Fruit fly (Drosophila melanogaster) whole organism, embryonic: Measurements from ENCODE around the gene Gnf1.

ENCODE experiments used
- CG10209 ChIP-seq: fragments of 200-800 bp; sonication (Bioruptor generic); optimal IDR thresholded peaks from 3 replicates; lab custom pipeline; 2017; ENCODE audit warnings: missing biosample characterization, mild to moderate bottlenecking, missing genetic modification characterization, missing genetic modification reagents
- CG10565 ChIP-seq: fragments of 200-800 bp; sonication (Bioruptor generic); optimal IDR thresholded peaks from 3 replicates; lab custom pipeline; 2016; ENCODE audit warnings: missing biosample characterization, mild to moderate bottlenecking, missing genetic modification characterization
- CG14860 ChIP-seq: fragments of 200-800 bp; sonication (Bioruptor generic); IDR thresholded peaks from 3 replicates; pipeline ENCODE4 v1.3.6; 2022; ENCODE audit warnings: missing biosample characterization, missing genetic modification characterization; ENCODE audit not compliant: partially characterized antibody
- CG15696 ChIP-seq: fragments of 200-800 bp; sonication (Bioruptor generic); optimal IDR thresholded peaks from 2 replicates; lab custom pipeline; 2019; ENCODE audit warnings: missing biosample characterization, mild to moderate bottlenecking, missing genetic modification characterization, moderate library complexity
- CG16815 ChIP-seq: fragments of 200-800 bp; sonication (Bioruptor generic); optimal IDR thresholded peaks from 3 replicates; lab custom pipeline; 2017; ENCODE audit warnings: missing biosample characterization, mild to moderate bottlenecking, missing genetic modification characterization
- CG17328 ChIP-seq: fragments of 200-800 bp; sonication (Bioruptor generic); IDR thresholded peaks from 2 replicates; pipeline ENCODE4 v1.3.6; 2022; ENCODE audit warnings: missing biosample characterization, missing genetic modification characterization
- CG17568 ChIP-seq: fragments of 200-800 bp; sonication (Bioruptor generic); optimal IDR thresholded peaks from 2 replicates; lab custom pipeline; 2018; ENCODE audit warnings: missing biosample characterization, mild to moderate bottlenecking, missing genetic modification characterization, moderate library complexity
- CG32772 ChIP-seq: fragments of 200-800 bp; sonication (Bioruptor generic); IDR thresholded peaks from 2 replicates; pipeline ENCODE4 v1.3.6; 2022; ENCODE audit warnings: missing biosample characterization, missing genetic modification characterization
- CG3726 ChIP-seq: fragments of 200-800 bp; sonication (Bioruptor generic); IDR thresholded peaks from 3 replicates; pipeline ENCODE4, ENCODE4 v1.3.6; 2022; ENCODE audit warnings: missing biosample characterization, missing genetic modification characterization
- CG5245 ChIP-seq: fragments of 200-800 bp; sonication (Bioruptor generic); optimal IDR thresholded peaks from 3 replicates; lab custom pipeline; 2016; ENCODE audit warnings: missing biosample characterization, missing genetic modification characterization
- CG6175 ChIP-seq: fragments of 200-800 bp; sonication (Bioruptor generic); IDR thresholded peaks from 3 replicates; pipeline ENCODE4 v1.3.6; 2022; ENCODE audit warnings: missing biosample characterization, missing genetic modification characterization
- CG6683 ChIP-seq: fragments of 200-800 bp; sonication (Bioruptor generic); optimal IDR thresholded peaks from 2 replicates; lab custom pipeline; 2017; ENCODE audit warnings: missing biosample characterization, mild to moderate bottlenecking, missing genetic modification characterization, missing genetic modification reagents
- CG6765 ChIP-seq: fragments of 200-800 bp; sonication (Bioruptor generic); optimal IDR thresholded peaks from 3 replicates; lab custom pipeline; 2017; ENCODE audit warnings: missing biosample characterization, mild to moderate bottlenecking, missing genetic modification characterization
- CG7271 ChIP-seq: fragments of 200-800 bp; sonication (Bioruptor generic); optimal IDR thresholded peaks from 2 replicates; lab custom pipeline; 2018; ENCODE audit warnings: missing biosample characterization, mild to moderate bottlenecking, missing genetic modification characterization, moderate library complexity
- CG7745 ChIP-seq: fragments of 200-800 bp; sonication (Bioruptor generic); optimal IDR thresholded peaks from 2 replicates; lab custom pipeline; 2018; ENCODE audit warnings: missing biosample characterization, mild to moderate bottlenecking, missing genetic modification characterization, moderate library complexity
- CG8388 ChIP-seq: fragments of 200-800 bp; sonication (Bioruptor generic); optimal IDR thresholded peaks from 2 replicates; lab custom pipeline; 2019; ENCODE audit warnings: missing biosample characterization, mild to moderate bottlenecking, missing genetic modification characterization, moderate library complexity
- D19A ChIP-seq: fragments of 200-800 bp; optimal IDR thresholded peaks from 3 replicates; lab custom pipeline; 2019; ENCODE audit warnings: missing biosample characterization, mild to moderate bottlenecking, missing genetic modification characterization, moderate library complexity
- D19B ChIP-seq: fragments of 200-800 bp; sonication (Bioruptor generic); optimal IDR thresholded peaks from 2 replicates; lab custom pipeline; 2017; ENCODE audit warnings: missing biosample characterization, mild to moderate bottlenecking, missing genetic modification characterization
- Ets65A ChIP-seq: fragments of 200-800 bp; sonication (Bioruptor generic); peaks from one replicate; lab custom pipeline; 2016; ENCODE audit warnings: missing biosample characterization, missing genetic modification characterization
- H15 ChIP-seq: fragments of 200-800 bp; sonication (Bioruptor generic); IDR thresholded peaks from 3 replicates; pipeline ENCODE4 v1.3.6; 2022; ENCODE audit warnings: missing biosample characterization, missing genetic modification characterization
- HHEX ChIP-seq: fragments of 200-800 bp; sonication (Bioruptor generic); optimal IDR thresholded peaks from 3 replicates; lab custom pipeline; 2017; ENCODE audit warnings: missing biosample characterization, mild to moderate bottlenecking, missing genetic modification characterization, missing genetic modification reagents
- HLH3B ChIP-seq: fragments of 200-800 bp; sonication (Bioruptor generic); IDR thresholded peaks from 2 replicates; pipeline ENCODE4 v1.3.6; 2022; ENCODE audit warnings: missing biosample characterization, missing genetic modification characterization
- Hey ChIP-seq: fragments of 200-800 bp; sonication (Bioruptor generic); optimal IDR thresholded peaks from 3 replicates; lab custom pipeline; 2018; ENCODE audit warnings: missing biosample characterization, mild to moderate bottlenecking, missing genetic modification characterization
- Hr3 ChIP-seq: fragments of 200-800 bp; sonication (Bioruptor generic); optimal IDR thresholded peaks from 3 replicates; lab custom pipeline; 2016; ENCODE audit warnings: missing biosample characterization, missing genetic modification characterization
- Mes4 ChIP-seq: fragments of 200-800 bp; sonication (Bioruptor generic); optimal IDR thresholded peaks from 2 replicates; lab custom pipeline; 2016; ENCODE audit warnings: missing biosample characterization, missing genetic modification characterization
- Nf-YC ChIP-seq: fragments of 200-800 bp; optimal IDR thresholded peaks from 3 replicates; lab custom pipeline; 2019; ENCODE audit warnings: missing biosample characterization, mild to moderate bottlenecking, missing genetic modification characterization, moderate library complexity
- Oaz ChIP-seq: fragments of 200-800 bp; sonication (Bioruptor generic); IDR thresholded peaks from 2 replicates; pipeline ENCODE4 v1.3.6; 2022; ENCODE audit warnings: missing biosample characterization, missing genetic modification characterization
- Side ChIP-seq: fragments of 200-800 bp; sonication (Bioruptor generic); optimal IDR thresholded peaks from 2 replicates; lab custom pipeline; 2016; ENCODE audit warnings: missing biosample characterization, missing genetic modification characterization
- Trl ChIP-seq, 3 experiments: fragments of >200 bp in 2 of 3; fragments of 200-800 bp in 1 of 3; sonication (Bioruptor generic) in 1 of 3; optimal IDR thresholded peaks; 2 replicates in 1 of 3; 3 replicates in 2 of 3; lab custom pipeline; 2016 to 2017; ENCODE audit warnings: missing biosample characterization in 1 of 3, missing genetic modification characterization in 1 of 3
- YL-1 ChIP-seq: fragments of 200-800 bp; sonication (Bioruptor generic); optimal IDR thresholded peaks from 3 replicates; lab custom pipeline; 2017; ENCODE audit warnings: missing biosample characterization, mild to moderate bottlenecking, missing genetic modification characterization
- abd-A ChIP-seq: fragments of 200-800 bp; sonication (Bioruptor generic); optimal IDR thresholded peaks from 3 replicates; lab custom pipeline; 2019; ENCODE audit warnings: missing biosample characterization, mild to moderate bottlenecking, missing genetic modification characterization, moderate library complexity
- ap ChIP-seq: fragments of 200-800 bp; sonication (Bioruptor generic); IDR thresholded peaks from 2 replicates; pipeline ENCODE4 v1.3.6; 2022; ENCODE audit warnings: missing biosample characterization, missing genetic modification characterization
- bbx ChIP-seq: fragments of 200-800 bp; sonication (Bioruptor generic); IDR thresholded peaks from 2 replicates; pipeline ENCODE4 v1.3.6; 2022; ENCODE audit warnings: missing biosample characterization, missing genetic modification characterization; ENCODE audit not compliant: partially characterized antibody
- crc ChIP-seq: fragments of 200-800 bp; sonication (Bioruptor generic); optimal IDR thresholded peaks from 2 replicates; lab custom pipeline; 2016; ENCODE audit warnings: missing biosample characterization, missing genetic modification characterization
- da ChIP-seq: fragments of 200-800 bp; sonication (Bioruptor generic); optimal IDR thresholded peaks from 2 replicates; lab custom pipeline; 2016; ENCODE audit warnings: missing biosample characterization, missing genetic modification characterization
- en ChIP-seq: fragments of 200-800 bp; sonication (Bioruptor generic); optimal IDR thresholded peaks from 2 replicates; lab custom pipeline; 2016; ENCODE audit warnings: missing biosample characterization, missing genetic modification characterization
- eyg ChIP-seq: fragments of 200-800 bp; sonication (Bioruptor generic); optimal IDR thresholded peaks from 3 replicates; lab custom pipeline; 2016; ENCODE audit warnings: missing biosample characterization, missing genetic modification characterization
- ken ChIP-seq: fragments of 200-800 bp; sonication (Bioruptor generic); IDR thresholded peaks from 3 replicates; pipeline ENCODE4 v1.3.6; 2022; ENCODE audit warnings: missing biosample characterization, missing genetic modification characterization
- klu ChIP-seq: fragments of 200-800 bp; sonication (Bioruptor generic); IDR thresholded peaks from 2 replicates; pipeline ENCODE4 v1.3.6; 2022; ENCODE audit warnings: missing biosample characterization, missing genetic modification characterization
- onecut ChIP-seq: fragments of 200-800 bp; sonication (Bioruptor generic); IDR thresholded peaks from 2 replicates; pipeline ENCODE4 v1.3.6; 2022; ENCODE audit warnings: missing biosample characterization, missing genetic modification characterization
- prd ChIP-seq, 3 experiments: fragments of >200 bp in 2 of 3; fragments of 200-800 bp in 1 of 3; sonication (Bioruptor generic) in 1 of 3; optimal IDR thresholded peaks in 2 of 3; IDR thresholded peaks in 1 of 3; 2 replicates in 2 of 3; 3 replicates in 1 of 3; pipeline versions ENCODE4 v1.3.6 to Lab custom; 2017 to 2022; ENCODE audit warnings: missing biosample characterization in 1 of 3, missing genetic modification characterization in 1 of 3
- psq ChIP-seq: fragments of 200-800 bp; sonication (Bioruptor generic); optimal IDR thresholded peaks from 2 replicates; lab custom pipeline; 2017; ENCODE audit warnings: missing biosample characterization, missing genetic modification characterization
- repo ChIP-seq: fragments of 200-800 bp; sonication (Bioruptor generic); optimal IDR thresholded peaks from 2 replicates; lab custom pipeline; 2016; ENCODE audit warnings: missing biosample characterization, missing genetic modification characterization
- sc ChIP-seq, 3 experiments: fragments of >200 bp in 2 of 3; fragments of 200-800 bp in 1 of 3; sonication (Bioruptor generic) in 1 of 3; optimal IDR thresholded peaks; 2 replicates in 2 of 3; 3 replicates in 1 of 3; lab custom pipeline; 2017; ENCODE audit warnings: mild to moderate bottlenecking in 1 of 3, missing biosample characterization in 1 of 3, missing genetic modification characterization in 1 of 3, missing genetic modification reagents in 1 of 3
- slp2 ChIP-seq: fragments of 200-800 bp; sonication (Bioruptor generic); optimal IDR thresholded peaks from 2 replicates; lab custom pipeline; 2016; ENCODE audit warnings: missing biosample characterization, missing genetic modification characterization
- sr ChIP-seq: fragments of 200-800 bp; sonication (Bioruptor generic); IDR thresholded peaks from 3 replicates; pipeline ENCODE4 v1.3.6; 2022; ENCODE audit warnings: missing biosample characterization, missing genetic modification characterization
- twi ChIP-seq: fragments of 200-800 bp; optimal IDR thresholded peaks from 2 replicates; lab custom pipeline; 2019; ENCODE audit warnings: missing biosample characterization, mild to moderate bottlenecking, missing genetic modification characterization, moderate library complexity
- vvl ChIP-seq: fragments of 200-800 bp; sonication (Bioruptor generic); IDR thresholded peaks from 2 replicates; pipeline ENCODE4 v1.3.6; 2022; ENCODE audit warnings: missing biosample characterization, missing genetic modification characterization
- zf30C ChIP-seq: fragments of 200-800 bp; sonication (Bioruptor generic); optimal IDR thresholded peaks from 3 replicates; lab custom pipeline; 2018; ENCODE audit warnings: missing biosample characterization, mild to moderate bottlenecking, missing genetic modification characterization
- zfh1 ChIP-seq: fragments of 200-800 bp; sonication (Bioruptor generic); IDR thresholded peaks from 3 replicates; pipeline ENCODE4 v1.3.6; 2022; ENCODE audit warnings: missing biosample characterization, missing genetic modification characterization

Gene Gnf1

DNA sequence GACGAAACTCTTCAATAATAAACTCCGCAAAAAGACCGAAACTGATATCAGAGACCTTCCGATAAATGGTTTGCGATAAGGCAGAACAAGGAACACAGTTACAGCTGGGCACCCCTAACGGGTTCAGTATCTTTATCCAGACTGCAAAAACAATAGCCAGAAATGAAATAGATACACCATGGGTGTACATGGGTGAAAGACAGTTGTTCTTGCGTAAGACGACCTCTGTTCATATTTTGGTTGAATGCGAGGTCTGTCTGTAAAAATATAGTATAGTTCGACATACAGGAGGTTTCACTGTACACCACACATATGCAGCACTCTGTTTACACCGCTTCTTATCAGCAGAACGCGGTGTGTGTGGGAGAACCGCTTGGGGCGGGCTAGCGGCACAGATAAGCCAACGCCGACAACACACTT lies 5.7 kb downstream of the Gnf1 start (continued):
- peak; percentile 51 for TF ChIP-seq Hey (tag; lab: Kevin White, UChicago)
- TF ChIP-seq CG6175: 0 out of 3 replicates have a peak, but pooled peaks have one; percentile 37
- no peak for TF ChIP-seq CG14860 (GFP tag; lab: Robert Waterston, UW)
- TF ChIP-seq CG5245 (GFP tag; lab: Kevin White, UChicago): peak; percentile 40
- TF ChIP-seq CG3726 (GFP tag; lab: Robert Waterston, UW): no peak
- TF ChIP-seq ap: no peak
- no peak for TF ChIP-seq Ets65A (GFP tag; lab: Kevin White, UChicago)
- TF ChIP-seq slp2: peak; percentile 27
- no peak for TF ChIP-seq CG7745 (tag; lab: Kevin White, UChicago)
- TF ChIP-seq Mes4 (GFP tag; lab: Kevin White, UChicago): peak; percentile 13
- peak; percentile 72 for TF ChIP-seq HLH3B (GFP tag; lab: Robert Waterston, UW)
- TF ChIP-seq ken (GFP tag; lab: Robert Waterston, UW): peak; percentile 56; the same call in 1 of the 3 replicates
- TF ChIP-seq onecut (GFP tag; lab: Robert Waterston, UW): peak; percentile 53
- TF ChIP-seq D19B: peak; percentile 34
- peak; percentile 81 for TF ChIP-seq zfh1 (GFP tag; lab: Robert Waterston, UW)
- peak; percentile 31 for TF ChIP-seq CG10209 (GFP tag; lab: Kevin White, UChicago)
- TF ChIP-seq twi (tag; lab: Kevin White, UChicago): peak; percentile 72
- TF ChIP-seq abd-A: no peak
- TF ChIP-seq sc (optimal IDR thresholded peaks at IDR 0.05; lab: Kevin White, UChicago): no peak
- TF ChIP-seq sc (GFP tag; optimal IDR thresholded peaks at IDR 0.05; lab: Kevin White, UChicago): no peak
- TF ChIP-seq prd (optimal IDR thresholded peaks at IDR 0.05; lab: Kevin White, UChicago): no peak
- TF ChIP-seq prd (GFP tag; IDR thresholded peaks at IDR 0.05; lab: Robert Waterston, UW): peak; percentile 83
- TF ChIP-seq zf30C (GFP tag; lab: Kevin White, UChicago): no peak
- peak; percentile 55 for TF ChIP-seq CG8388 (GFP tag; lab: Kevin White, UChicago)
- no peak for TF ChIP-seq bbx (GFP tag; lab: Robert Waterston, UW)
- TF ChIP-seq CG7271 (tag; lab: Kevin White, UChicago): no peak
- TF ChIP-seq HHEX (GFP tag; lab: Kevin White, UChicago): peak; percentile 71
- peak; percentile 33 for TF ChIP-seq CG15696 (tag; lab: Kevin White, UChicago)
- no peak for TF ChIP-seq CG10565 (GFP tag; lab: Kevin White, UChicago)
- peak; percentile 81 for TF ChIP-seq vvl (GFP tag; lab: Robert Waterston, UW)
- TF ChIP-seq klu (GFP tag; lab: Robert Waterston, UW): peak; percentile 78
- TF ChIP-seq Oaz (GFP tag; lab: Robert Waterston, UW): peak; percentile 37; the same call in 1 of the 2 replicates
- TF ChIP-seq CG32772: peak; percentile 69
- peak; percentile 48 for TF ChIP-seq D19A (tag; lab: Kevin White, UChicago)
- peak; percentile 51 for TF ChIP-seq CG16815 (GFP tag; lab: Kevin White, UChicago)
- TF ChIP-seq CG6683 (GFP tag; lab: Kevin White, UChicago): peak; percentile 11
- peak; percentile 19 for TF ChIP-seq Side
- TF ChIP-seq sr (GFP tag; lab: Robert Waterston, UW): no peak
- TF ChIP-seq eyg (GFP tag; lab: Kevin White, UChicago): no peak
- no peak for TF ChIP-seq da (GFP tag; lab: Kevin White, UChicago)
- no peak for TF ChIP-seq CG17568
- TF ChIP-seq psq (GFP tag; lab: Kevin White, UChicago): peak; percentile 5
- TF ChIP-seq Nf-YC: peak; percentile 55
- TF ChIP-seq CG17328 (GFP tag; lab: Robert Waterston, UW): peak; percentile 63; the same call in 1 of the 2 replicates
- TF ChIP-seq Hr3: peak; percentile 41
- TF ChIP-seq en (GFP tag; lab: Kevin White, UChicago): peak; percentile 34
- TF ChIP-seq crc: peak; percentile 48
- no peak for TF ChIP-seq YL-1
- no peak for TF ChIP-seq Trl (optimal IDR thresholded peaks at IDR 0.05; lab: Kevin White, UChicago)
- peak; percentile 70 for TF ChIP-seq Trl (GFP tag; optimal IDR thresholded peaks at IDR 0.05; lab: Kevin White, UChicago)
- peak; percentile 58; the same call in 2 of the 3 replicates for TF ChIP-seq H15 (GFP tag; lab: Robert Waterston, UW)
- peak; percentile 19 for TF ChIP-seq CG6765 (GFP tag; lab: Kevin White, UChicago)
- peak; percentile 56 for TF ChIP-seq repo (GFP tag; lab: Kevin White, UChicago)
